Worm (Caenorhabditis elegans) whole organism, midembryonic: ENCODE data around the gene K10C2.8.

Experiments
- T22C8.4 ChIP-seq: fragments of 200-800 bp; sonication (Bioruptor generic); IDR thresholded peaks from 2 replicates; pipeline ENCODE4 v1.3.6; 2022; ENCODE audit warnings: missing genetic modification characterization, missing compliant biosample characterization
- cog-1 ChIP-seq: sonication (generic microtip); optimal IDR thresholded peaks from 2 replicates; lab custom pipeline; 2016; ENCODE audit warnings: missing genetic modification characterization, missing compliant biosample characterization
- flt-1 ChIP-seq: fragments of 200-800 bp; sonication (Bioruptor generic); IDR thresholded peaks from 2 replicates; pipeline ENCODE4 v1.3.6; 2022; ENCODE audit warnings: missing genetic modification characterization, missing compliant biosample characterization
- klf-2 ChIP-seq: fragments of 200-800 bp; sonication (Bioruptor generic); conservative IDR thresholded peaks from 2 replicates; pipeline ENCODE4 v1.3.6; 2022; ENCODE audit warnings: missing genetic modification reagents, missing genetic modification characterization, missing compliant biosample characterization
- med-1 ChIP-seq: sonication (generic microtip); optimal IDR thresholded peaks from 2 replicates; lab custom pipeline; 2017; ENCODE audit warnings: missing genetic modification characterization, mild to moderate bottlenecking, missing compliant biosample characterization, antibody characterized with exemption, missing genetic modification reagents; ENCODE audit not compliant: insufficient read depth
- ref-1 ChIP-seq: fragments of 200-800 bp; sonication (Bioruptor generic); conservative IDR thresholded peaks from 2 replicates; pipeline ENCODE4 v1.3.6; 2022; ENCODE audit warnings: missing genetic modification reagents, missing genetic modification characterization, missing compliant biosample characterization
- tab-1 ChIP-seq: fragments of 200-800 bp; sonication (Bioruptor generic); IDR thresholded peaks from 2 replicates; pipeline ENCODE4 v1.3.6; 2022; ENCODE audit warnings: missing genetic modification characterization, missing compliant biosample characterization
- ztf-23 ChIP-seq: fragments of 200-800 bp; sonication (Bioruptor generic); IDR thresholded peaks from 2 replicates; pipeline ENCODE4 v1.3.6; 2022; ENCODE audit warnings: missing genetic modification reagents, missing genetic modification characterization, missing compliant biosample characterization
- ztf-29 ChIP-seq: fragments of 200-800 bp; sonication (Bioruptor generic); IDR thresholded peaks from 2 replicates; pipeline ENCODE4 v1.3.6; 2022; ENCODE audit warnings: missing genetic modification reagents, missing genetic modification characterization, missing compliant biosample characterization

The K10C2.8 gene

ce11 chrX:6413583-6413982 is 23.9 kb downstream of the K10C2.8 start:
- TF ChIP-seq T22C8.4 (GFP tag; lab: Robert Waterston, UW) (no peak), ref-1 (GFP tag; lab: Robert Waterston, UW) (no peak), med-1 (GFP tag; lab: Kevin White, UChicago) (no peak), flt-1 (GFP tag; lab: Robert Waterston, UW) (no peak), ztf-29 (GFP tag; lab: Robert Waterston, UW) (no peak), cog-1 (tag; lab: Kevin White, UChicago) (no peak), tab-1 (no peak)

- TF ChIP-seq ztf-23 (GFP tag; lab: Robert Waterston, UW) = no peak
- TF ChIP-seq tab-1 = no peak
- no peak for TF ChIP-seq ref-1 (GFP tag; lab: Robert Waterston, UW)
- TF ChIP-seq cog-1 (tag; lab: Kevin White, UChicago) = no peak
- no peak for TF ChIP-seq flt-1 (GFP tag; lab: Robert Waterston, UW)
- no peak for TF ChIP-seq med-1 (GFP tag; lab: Kevin White, UChicago)
- TF ChIP-seq ztf-29 (GFP tag; lab: Robert Waterston, UW) = no peak
- TF ChIP-seq klf-2 (GFP tag; lab: Robert Waterston, UW) = no peak
- TF ChIP-seq T22C8.4 (GFP tag; lab: Robert Waterston, UW) = no peak
These were observed 24.9 kb downstream of the K10C2.8 start, which contains the start of gene T22E5.1 for ce11 chrX:6412575-6412974. TSS of gene T22E5.1 (plus strand) at chrX:6412875.

- TF ChIP-seq med-1 (GFP tag; lab: Kevin White, UChicago) = no peak
- no peak for TF ChIP-seq klf-2 (GFP tag; lab: Robert Waterston, UW)
- TF ChIP-seq cog-1 (tag; lab: Kevin White, UChicago) = peak; percentile 61
- 0 out of 2 replicates have a peak, but pooled peaks have one; percentile 30 for TF ChIP-seq ztf-23 (GFP tag; lab: Robert Waterston, UW)
These were observed 27.2 kb downstream of the K10C2.8 start, which contains the start of gene mup-2 for ce11 chrX:6410177-6410765. TSS of gene mup-2 (minus strand) at chrX:6410227.

- TF ChIP-seq ztf-29 (GFP tag; lab: Robert Waterston, UW) (no peak), cog-1 (tag; lab: Kevin White, UChicago) (no peak), klf-2 (GFP tag; lab: Robert Waterston, UW) (no peak)
These were observed 28.7 kb downstream of the K10C2.8 start for ce11 chrX:6408713-6409112.

- no peak for TF ChIP-seq tab-1
- TF ChIP-seq klf-2 (GFP tag; lab: Robert Waterston, UW) = no peak
- no peak for TF ChIP-seq ref-1 (GFP tag; lab: Robert Waterston, UW)
- TF ChIP-seq T22C8.4 (GFP tag; lab: Robert Waterston, UW) = no peak
- no peak for TF ChIP-seq ztf-29 (GFP tag; lab: Robert Waterston, UW)
- no peak for TF ChIP-seq ztf-23 (GFP tag; lab: Robert Waterston, UW)
- TF ChIP-seq med-1 (GFP tag; lab: Kevin White, UChicago) = no peak
- TF ChIP-seq flt-1 (GFP tag; lab: Robert Waterston, UW) = no peak
- no peak for TF ChIP-seq cog-1 (tag; lab: Kevin White, UChicago)
These were observed 29.2 kb downstream of the K10C2.8 start for ce11 chrX:6408286-6408685.

- TF ChIP-seq ref-1 (GFP tag; lab: Robert Waterston, UW) = no peak
- no peak for TF ChIP-seq klf-2 (GFP tag; lab: Robert Waterston, UW)
- no peak for TF ChIP-seq med-1 (GFP tag; lab: Kevin White, UChicago)
- no peak for TF ChIP-seq ztf-29 (GFP tag; lab: Robert Waterston, UW)
- TF ChIP-seq flt-1 (GFP tag; lab: Robert Waterston, UW) = no peak
- no peak for TF ChIP-seq tab-1
- no peak for TF ChIP-seq T22C8.4 (GFP tag; lab: Robert Waterston, UW)
- no peak for TF ChIP-seq ztf-23 (GFP tag; lab: Robert Waterston, UW)
- TF ChIP-seq cog-1 (tag; lab: Kevin White, UChicago) = no peak
These were observed 29.6 kb downstream of the K10C2.8 start for ce11 chrX:6407805-6408204.

- TF ChIP-seq med-1 (GFP tag; lab: Kevin White, UChicago) (no peak), klf-2 (GFP tag; lab: Robert Waterston, UW) (no peak), tab-1 (no peak), flt-1 (GFP tag; lab: Robert Waterston, UW) (no peak), cog-1 (tag; lab: Kevin White, UChicago) (no peak), ztf-29 (GFP tag; lab: Robert Waterston, UW) (no peak), ref-1 (GFP tag; lab: Robert Waterston, UW) (no peak), ztf-23 (GFP tag; lab: Robert Waterston, UW) (no peak), T22C8.4 (GFP tag; lab: Robert Waterston, UW) (no peak)
These were observed 31.5 kb downstream of the K10C2.8 start for ce11 chrX:6405905-6406304.

ce11 chrX:6403122-6403521 is 34.3 kb downstream of the K10C2.8 start, which contains the start of gene glt-4:
TSS of gene glt-4 (plus strand) at chrX:6403422.
- TF ChIP-seq T22C8.4 (GFP tag; lab: Robert Waterston, UW) (no peak), ztf-23 (GFP tag; lab: Robert Waterston, UW) (no peak), cog-1 (tag; lab: Kevin White, UChicago) (no peak)

- TF ChIP-seq cog-1 (tag; lab: Kevin White, UChicago) (no peak), flt-1 (GFP tag; lab: Robert Waterston, UW) (no peak), klf-2 (GFP tag; lab: Robert Waterston, UW) (no peak), med-1 (GFP tag; lab: Kevin White, UChicago) (no peak), tab-1 (no peak), ref-1 (GFP tag; lab: Robert Waterston, UW) (no peak), T22C8.4 (GFP tag; lab: Robert Waterston, UW) (no peak), ztf-23 (GFP tag; lab: Robert Waterston, UW) (no peak), ztf-29 (GFP tag; lab: Robert Waterston, UW) (no peak)
These were observed 38.0 kb downstream of the K10C2.8 start for ce11 chrX:6399450-6399849.
